Worm (Caenorhabditis elegans) whole organism, young adult: ENCODE results near the gene K01A11.3.

Experiments
- B0019.2 ChIP-seq: fragments of 200-800 bp; sonication (Bioruptor generic); conservative IDR thresholded peaks from 2 replicates; pipeline ENCODE4 v1.3.6; 2022; ENCODE audit warnings: missing genetic modification reagents, missing genetic modification characterization, missing compliant biosample characterization
- B0035.1 ChIP-seq: sonication (generic microtip); optimal IDR thresholded peaks from 2 replicates; lab custom pipeline; 2016; ENCODE audit warnings: missing genetic modification characterization, mild to moderate bottlenecking, missing compliant biosample characterization, missing genotype, missing genetic modification reagents
- D2030.7 ChIP-seq: fragments of 200-800 bp; sonication (Bioruptor generic); IDR thresholded peaks from 2 replicates; pipeline ENCODE4 v1.3.6; 2022; ENCODE audit warnings: missing genetic modification reagents, missing genetic modification characterization, missing compliant biosample characterization
- F33H1.4 ChIP-seq: fragments of 200-800 bp; sonication (Bioruptor generic); IDR thresholded peaks from 2 replicates; pipeline ENCODE4 v1.3.6; 2022; ENCODE audit warnings: missing genetic modification reagents, missing genetic modification characterization, missing compliant biosample characterization
- F37B4.10 ChIP-seq: fragments of 200-800 bp; sonication (Bioruptor generic); IDR thresholded peaks from 2 replicates; pipeline ENCODE4 v1.3.6; 2022; ENCODE audit warnings: missing genetic modification characterization, missing compliant biosample characterization
- K11D2.4 ChIP-seq: fragments of 200-800 bp; sonication (Bioruptor generic); IDR thresholded peaks from 2 replicates; pipeline ENCODE4 v1.3.6; 2022; ENCODE audit warnings: missing genetic modification reagents, missing genetic modification characterization, missing compliant biosample characterization
- Y53G8AR.9 ChIP-seq: fragments of 200-800 bp; sonication (Bioruptor generic); conservative IDR thresholded peaks from 2 replicates; pipeline ENCODE4 v1.3.6; 2022; ENCODE audit warnings: missing genetic modification reagents, missing genetic modification characterization, missing compliant biosample characterization
- Y67H2A.10 ChIP-seq: fragments of 200-800 bp; sonication (Bioruptor generic); conservative IDR thresholded peaks from 2 replicates; pipeline ENCODE4 v1.3.6; 2022; ENCODE audit warnings: missing genetic modification reagents, missing genetic modification characterization, missing compliant biosample characterization
- akir-1 ChIP-seq: fragments of 200-800 bp; sonication (Bioruptor generic); optimal IDR thresholded peaks from 2 replicates; lab custom pipeline; 2018; ENCODE audit warnings: mild to moderate bottlenecking, missing genetic modification characterization, moderate library complexity, missing compliant biosample characterization
- aptf-2 ChIP-seq: fragments of 200-800 bp; sonication (Bioruptor generic); conservative IDR thresholded peaks from 2 replicates; pipeline ENCODE4 v1.3.6; 2022; ENCODE audit warnings: missing genetic modification reagents, missing genetic modification characterization, missing compliant biosample characterization
- aptf-3 ChIP-seq: fragments of 200-800 bp; sonication (Bioruptor generic); IDR thresholded peaks from 2 replicates; pipeline ENCODE4 v1.3.6; 2022; ENCODE audit warnings: missing genetic modification characterization, missing compliant biosample characterization
- athp-1 ChIP-seq: sonication (generic microtip); optimal IDR thresholded peaks from 2 replicates; lab custom pipeline; 2017; ENCODE audit warnings: mild to moderate bottlenecking, missing genetic modification characterization, missing compliant biosample characterization
- attf-3 ChIP-seq: fragments of 200-800 bp; sonication (Bioruptor generic); conservative IDR thresholded peaks from 2 replicates; pipeline ENCODE4 v1.3.6; 2022; ENCODE audit warnings: missing genetic modification reagents, missing genetic modification characterization, missing compliant biosample characterization
- attf-5 ChIP-seq: fragments of 200-800 bp; sonication (Bioruptor generic); optimal IDR thresholded peaks from 2 replicates; lab custom pipeline; 2018; ENCODE audit warnings: mild to moderate bottlenecking, missing genetic modification characterization, missing compliant biosample characterization
- bed-2 ChIP-seq: fragments of 200-800 bp; sonication (Bioruptor generic); IDR thresholded peaks from 2 replicates; pipeline ENCODE4 v1.3.6; 2022; ENCODE audit warnings: missing genetic modification reagents, missing genetic modification characterization, missing compliant biosample characterization
- cebp-1 ChIP-seq, 2 experiments: fragments of 200-800 bp in 1 of 2; sonication (Bioruptor generic) in 1 of 2; sonication (generic microtip) in 1 of 2; IDR thresholded peaks in 1 of 2; optimal IDR thresholded peaks in 1 of 2; 2 replicates each; pipeline versions ENCODE4 v1.3.6 to Lab custom; 2017 to 2022; ENCODE audit warnings: missing compliant biosample characterization in 2 of 2, missing genetic modification characterization in 2 of 2, mild to moderate bottlenecking in 1 of 2, missing genetic modification reagents in 1 of 2, moderate library complexity in 1 of 2
- cebp-2 ChIP-seq: fragments of 200-800 bp; sonication (Bioruptor generic); IDR thresholded peaks from 2 replicates; pipeline ENCODE4 v1.3.6; 2022; ENCODE audit warnings: missing genetic modification characterization, missing compliant biosample characterization
- ceh-100 ChIP-seq: fragments of 200-800 bp; sonication (Bioruptor generic); IDR thresholded peaks from 2 replicates; pipeline ENCODE4 v1.3.6; 2022; ENCODE audit warnings: missing genetic modification reagents, missing genetic modification characterization, missing compliant biosample characterization
- ceh-27 ChIP-seq: fragments of 200-800 bp; sonication (Bioruptor generic); optimal IDR thresholded peaks from 2 replicates; lab custom pipeline; 2018; ENCODE audit warnings: mild to moderate bottlenecking, missing genetic modification characterization, moderate library complexity, missing compliant biosample characterization
- chd-7 ChIP-seq: sonication (generic microtip); optimal IDR thresholded peaks from 2 replicates; lab custom pipeline; 2016; ENCODE audit warnings: mild to moderate bottlenecking, missing genetic modification characterization, moderate library complexity, missing compliant biosample characterization
- egrh-3 ChIP-seq: fragments of 200-800 bp; sonication (Bioruptor generic); IDR thresholded peaks from 2 replicates; pipeline ENCODE4 v1.3.6; 2022; ENCODE audit warnings: missing genetic modification reagents, missing genetic modification characterization, missing compliant biosample characterization
- ekl-4 ChIP-seq: fragments of 200-800 bp; sonication (Bioruptor generic); IDR thresholded peaks from 2 replicates; pipeline ENCODE4 v1.3.6; 2022; ENCODE audit warnings: missing genetic modification reagents, missing genetic modification characterization, missing compliant biosample characterization
- fkh-3 ChIP-seq: sonication (generic microtip); optimal IDR thresholded peaks from 2 replicates; lab custom pipeline; 2016; ENCODE audit warnings: mild to moderate bottlenecking, missing genetic modification characterization, missing compliant biosample characterization
- hmg-1.2 ChIP-seq: fragments of 200-800 bp; sonication (Bioruptor generic); IDR thresholded peaks from 2 replicates; pipeline ENCODE4 v1.3.6; 2022; ENCODE audit warnings: missing genetic modification reagents, missing genetic modification characterization, missing compliant biosample characterization
- hmg-20 ChIP-seq: fragments of 200-800 bp; sonication (Bioruptor generic); IDR thresholded peaks from 2 replicates; pipeline ENCODE4 v1.3.6; 2022; ENCODE audit warnings: missing genetic modification reagents, missing genetic modification characterization, missing compliant biosample characterization
- hsf-1 ChIP-seq: fragments of 200-800 bp; sonication (Bioruptor generic); IDR thresholded peaks from 2 replicates; pipeline ENCODE4 v1.3.6; 2022; ENCODE audit warnings: missing genetic modification reagents, missing genetic modification characterization, missing compliant biosample characterization
- lag-1 ChIP-seq: fragments of 200-800 bp; sonication (Bioruptor generic); IDR thresholded peaks from 2 replicates; pipeline ENCODE4 v1.3.6; 2022; ENCODE audit warnings: missing genetic modification reagents, missing genetic modification characterization, missing compliant biosample characterization
- let-526 ChIP-seq: fragments of 200-800 bp; sonication (Bioruptor generic); IDR thresholded peaks from 2 replicates; pipeline ENCODE4 v1.3.6; 2022; ENCODE audit warnings: missing genetic modification reagents, missing genetic modification characterization, missing compliant biosample characterization
- lin-54 ChIP-seq: fragments of 200-800 bp; sonication (Bioruptor generic); optimal IDR thresholded peaks from 2 replicates; lab custom pipeline; 2018; ENCODE audit warnings: mild to moderate bottlenecking, missing genetic modification characterization, missing compliant biosample characterization
- lsl-1 ChIP-seq: fragments of 200-800 bp; sonication (Bioruptor generic); optimal IDR thresholded peaks from 2 replicates; lab custom pipeline; 2018; ENCODE audit warnings: mild to moderate bottlenecking, missing genetic modification characterization, moderate library complexity, missing compliant biosample characterization
- lsy-27 ChIP-seq: sonication (generic microtip); optimal IDR thresholded peaks from 2 replicates; lab custom pipeline; 2017; ENCODE audit warnings: missing genetic modification characterization, mild to moderate bottlenecking, missing compliant biosample characterization, antibody characterized with exemption, missing genotype, borderline replicate concordance; ENCODE audit not compliant: insufficient read depth
- madf-8 ChIP-seq: fragments of 200-800 bp; sonication (Bioruptor generic); conservative IDR thresholded peaks from 2 replicates; pipeline ENCODE4 v1.3.6; 2022; ENCODE audit warnings: missing genetic modification reagents, missing genetic modification characterization, missing compliant biosample characterization
- mcd-1 ChIP-seq: fragments of 200-800 bp; sonication (Bioruptor generic); IDR thresholded peaks from 2 replicates; pipeline ENCODE4 v1.3.6; 2022; ENCODE audit warnings: missing genetic modification reagents, missing genetic modification characterization, missing compliant biosample characterization
- nfyb-1 ChIP-seq: fragments of 200-800 bp; sonication (Bioruptor generic); IDR thresholded peaks from 2 replicates; pipeline ENCODE4 v1.3.6; 2022; ENCODE audit warnings: missing genetic modification reagents, missing genetic modification characterization, missing compliant biosample characterization
- pbrm-1 ChIP-seq: fragments of 200-800 bp; sonication (Bioruptor generic); IDR thresholded peaks from 2 replicates; pipeline ENCODE4 v1.3.6; 2022; ENCODE audit warnings: missing genetic modification reagents, missing genetic modification characterization, missing compliant biosample characterization
- pha-4 ChIP-seq: fragments of 150-350 bp; sonication (generic microtip); optimal IDR thresholded peaks from 2 replicates; lab custom pipeline; 2014; ENCODE audit warnings: missing biosample characterization, missing genetic modification reagents, missing genetic modification characterization
- rcor-1 ChIP-seq: fragments of 200-800 bp; sonication (Bioruptor generic); IDR thresholded peaks from 2 replicates; pipeline ENCODE4 v1.3.6; 2022; ENCODE audit warnings: missing genetic modification reagents, missing genetic modification characterization, missing compliant biosample characterization
- repo-1 ChIP-seq: sonication (generic microtip); optimal IDR thresholded peaks from 2 replicates; lab custom pipeline; 2017; ENCODE audit warnings: mild to moderate bottlenecking, missing genetic modification characterization, missing compliant biosample characterization
- somi-1 ChIP-seq: fragments of 200-800 bp; sonication (Bioruptor generic); optimal IDR thresholded peaks from 2 replicates; lab custom pipeline; 2018; ENCODE audit warnings: mild to moderate bottlenecking, missing genetic modification characterization, missing compliant biosample characterization
- tlf-1 ChIP-seq: fragments of 200-800 bp; sonication (Bioruptor generic); optimal IDR thresholded peaks from 2 replicates; lab custom pipeline; 2018; ENCODE audit warnings: mild to moderate bottlenecking, missing genetic modification characterization, missing compliant biosample characterization
- zfh-2 ChIP-seq: fragments of 200-800 bp; sonication (Bioruptor generic); conservative IDR thresholded peaks from 2 replicates; pipeline ENCODE4 v1.3.6; 2022; ENCODE audit warnings: missing genetic modification reagents, missing genetic modification characterization, missing compliant biosample characterization
- ztf-18 ChIP-seq: sonication (generic microtip); optimal IDR thresholded peaks from 2 replicates; lab custom pipeline; 2016; ENCODE audit warnings: missing genotype, mild to moderate bottlenecking, missing genetic modification characterization, missing compliant biosample characterization
- ztf-28 ChIP-seq: fragments of 200-800 bp; sonication (Bioruptor generic); IDR thresholded peaks from 2 replicates; pipeline ENCODE4 v1.3.6; 2022; ENCODE audit warnings: missing genetic modification reagents, missing genetic modification characterization, missing compliant biosample characterization
- ztf-3 ChIP-seq: fragments of 200-800 bp; sonication (Bioruptor generic); optimal IDR thresholded peaks from 2 replicates; lab custom pipeline; 2018; ENCODE audit warnings: mild to moderate bottlenecking, missing genetic modification characterization, missing compliant biosample characterization

The K01A11.3 gene

DNA sequence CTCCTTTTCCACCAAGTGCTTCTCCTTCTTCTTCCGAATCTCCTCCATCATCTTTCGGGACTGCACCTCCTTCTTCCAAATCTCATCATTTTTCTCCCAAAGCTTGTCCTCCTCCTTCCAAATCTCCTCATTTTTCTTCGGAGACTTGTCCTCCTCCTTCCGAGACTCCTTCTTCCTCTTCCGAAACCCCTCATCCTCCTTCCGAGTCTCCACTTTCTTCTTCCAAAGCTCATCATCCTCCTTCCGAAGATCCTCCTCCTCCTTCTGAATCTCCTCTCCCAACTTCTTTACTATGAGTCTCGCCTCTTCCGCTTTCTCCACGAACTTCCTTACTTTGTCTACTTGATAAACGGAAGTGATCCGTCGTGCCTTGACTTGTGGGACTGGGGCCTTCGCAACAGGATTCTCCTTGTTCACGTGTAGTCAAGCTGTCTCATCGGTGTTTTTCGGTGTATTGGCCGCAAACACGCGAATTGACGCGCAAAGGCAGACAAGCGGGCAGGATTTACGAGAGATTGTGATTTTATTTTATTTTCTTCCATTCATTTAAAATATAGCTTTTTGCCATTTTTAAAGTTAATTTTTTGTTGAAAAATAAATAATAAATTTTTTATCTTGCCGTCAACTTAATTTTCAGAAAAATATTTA lies at the start of gene K01A11.3, which contains the start of gene C34C12.12:
K01A11.3 (minus strand) TSS at position 51 of the 648 bp plus-strand sequence.
C34C12.12 (plus strand) TSS at position 632 of the 648 bp plus-strand sequence.
- TF ChIP-seq F37B4.10: 0 out of 2 replicates have a peak, but pooled peaks have one; percentile 27
- TF ChIP-seq tlf-1 (GFP tag; lab: Kevin White, UChicago): no peak
- 0 out of 2 replicates have a peak, but pooled peaks have one; percentile 21 for TF ChIP-seq zfh-2 (GFP tag; lab: Robert Waterston, UW)

DNA sequence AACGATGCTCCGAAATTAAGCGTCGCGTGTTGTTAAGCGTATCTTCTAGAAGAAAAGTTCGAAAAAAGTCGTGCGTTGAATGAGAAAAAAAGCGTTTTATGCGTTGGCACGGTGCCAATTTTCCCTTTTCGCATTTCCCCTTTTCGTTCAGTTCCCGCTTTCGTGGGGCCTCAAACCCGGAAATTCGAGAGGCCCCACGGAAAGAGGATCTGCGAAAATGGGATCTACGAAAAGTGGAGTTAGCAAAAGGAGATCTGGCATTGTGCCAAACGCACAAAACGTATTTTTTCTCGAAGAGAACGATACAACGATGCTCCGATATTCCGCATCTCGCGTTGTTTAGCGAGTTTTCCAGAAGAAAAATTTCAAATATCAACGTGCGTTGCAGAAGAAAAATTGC lies 47.4 kb upstream of the K01A11.3 start:
- no peak for TF ChIP-seq lsy-27 (tag; lab: Kevin White, UChicago)
- TF ChIP-seq aptf-2 (GFP tag; lab: Robert Waterston, UW): 0 out of 2 replicates have a peak, but pooled peaks have one; percentile 50
- TF ChIP-seq F33H1.4 (GFP tag; lab: Robert Waterston, UW): 0 out of 2 replicates have a peak, but pooled peaks have one; percentile 28
- no peak for TF ChIP-seq repo-1 (tag; lab: Kevin White, UChicago)
- TF ChIP-seq ztf-28 (GFP tag; lab: Robert Waterston, UW): peak; percentile 74; the same call in 1 of the 2 replicates
- no peak for TF ChIP-seq Y53G8AR.9 (GFP tag; lab: Robert Waterston, UW)
- TF ChIP-seq akir-1 (GFP tag; lab: Kevin White, UChicago): no peak
- TF ChIP-seq aptf-3 (GFP tag; lab: Robert Waterston, UW): no peak
- no peak for TF ChIP-seq rcor-1 (GFP tag; lab: Robert Waterston, UW)
- no peak for TF ChIP-seq B0035.1 (tag; lab: Kevin White, UChicago)
- TF ChIP-seq cebp-1 (GFP tag; IDR thresholded peaks at IDR 0.05; lab: Robert Waterston, UW): no peak
- TF ChIP-seq cebp-1 (tag; optimal IDR thresholded peaks at IDR 0.05; lab: Kevin White, UChicago): peak; percentile 25
- peak; percentile 10 for TF ChIP-seq lsl-1 (GFP tag; lab: Kevin White, UChicago)
- peak; percentile 18 for TF ChIP-seq chd-7 (tag; lab: Kevin White, UChicago)
- TF ChIP-seq hsf-1 (GFP tag; lab: Robert Waterston, UW): no peak
- no peak for TF ChIP-seq ekl-4 (GFP tag; lab: Robert Waterston, UW)
- no peak for TF ChIP-seq fkh-3 (tag; lab: Kevin White, UChicago)
- peak; percentile 72; the same call in 1 of the 2 replicates for TF ChIP-seq let-526
- TF ChIP-seq K11D2.4: peak; percentile 39; the same call in 1 of the 2 replicates
- TF ChIP-seq lin-54 (GFP tag; lab: Kevin White, UChicago): peak; percentile 11
- no peak for TF ChIP-seq lag-1 (GFP tag; lab: Robert Waterston, UW)
- TF ChIP-seq ztf-18: peak; percentile 18
- TF ChIP-seq mcd-1 (GFP tag; lab: Robert Waterston, UW): peak; percentile 65
- TF ChIP-seq attf-5 (GFP tag; lab: Kevin White, UChicago): peak; percentile 12
- no peak for TF ChIP-seq egrh-3 (GFP tag; lab: Robert Waterston, UW)
- 0 out of 2 replicates have a peak, but pooled peaks have one; percentile 20 for TF ChIP-seq D2030.7
- TF ChIP-seq cebp-2 (GFP tag; lab: Robert Waterston, UW): no peak
- no peak for TF ChIP-seq somi-1 (GFP tag; lab: Kevin White, UChicago)
- TF ChIP-seq ceh-27 (GFP tag; lab: Kevin White, UChicago): peak; percentile 39
- no peak for TF ChIP-seq pha-4 (tag; lab: Kevin White, UChicago)
- TF ChIP-seq ceh-100 (GFP tag; lab: Robert Waterston, UW): peak; percentile 96
- TF ChIP-seq bed-2 (GFP tag; lab: Robert Waterston, UW): 0 out of 2 replicates have a peak, but pooled peaks have one; percentile 35
- TF ChIP-seq attf-3 (GFP tag; lab: Robert Waterston, UW): peak; percentile 57; the same call in 1 of the 2 replicates
- TF ChIP-seq B0019.2 (GFP tag; lab: Robert Waterston, UW): no peak
- TF ChIP-seq ztf-3 (GFP tag; lab: Kevin White, UChicago): no peak
- TF ChIP-seq athp-1 (tag; lab: Kevin White, UChicago): no peak
- TF ChIP-seq madf-8 (GFP tag; lab: Robert Waterston, UW): no peak
- TF ChIP-seq pbrm-1 (GFP tag; lab: Robert Waterston, UW): peak; percentile 22; the same call in 1 of the 2 replicates
- 0 out of 2 replicates have a peak, but pooled peaks have one; percentile 36 for TF ChIP-seq Y67H2A.10 (GFP tag; lab: Robert Waterston, UW)
- TF ChIP-seq nfyb-1 (GFP tag; lab: Robert Waterston, UW): no peak
- TF ChIP-seq hmg-20 (GFP tag; lab: Robert Waterston, UW): no peak
- TF ChIP-seq hmg-1.2 (GFP tag; lab: Robert Waterston, UW): no peak
